Worm (Caenorhabditis elegans) whole organism, L3 larva: ENCODE results near the gene atf-4.

Experiments used
- R02D3.7 ChIP-seq: fragments of 150-350 bp; optimal IDR thresholded peaks from 2 replicates; lab custom pipeline; 2014; ENCODE audit warnings: missing biosample characterization, missing genetic modification characterization
- aly-2 ChIP-seq: fragments of 150-350 bp; optimal IDR thresholded peaks from 2 replicates; lab custom pipeline; 2014; ENCODE audit warnings: missing biosample characterization, missing genetic modification characterization
- ama-1 ChIP-seq: fragments of 150-350 bp; optimal IDR thresholded peaks from 2 replicates; lab custom pipeline; 2018
- ceh-28 ChIP-seq: fragments of 150-350 bp; optimal IDR thresholded peaks from 2 replicates; lab custom pipeline; 2014; ENCODE audit warnings: missing biosample characterization, missing genetic modification reagents, missing genetic modification characterization
- daf-12 ChIP-seq: fragments of 150-350 bp; optimal IDR thresholded peaks from 2 replicates; lab custom pipeline; 2014; ENCODE audit warnings: missing biosample characterization, missing genetic modification reagents, missing genetic modification characterization
- egl-27 ChIP-seq: sonication (generic microtip); optimal IDR thresholded peaks from 4 replicates; lab custom pipeline; 2017; ENCODE audit warnings: missing biosample characterization, missing genetic modification reagents, missing genetic modification characterization
- elt-1 ChIP-seq: fragments of 150-350 bp; optimal IDR thresholded peaks from 2 replicates; lab custom pipeline; 2014; ENCODE audit warnings: missing biosample characterization, missing genetic modification characterization
- elt-2 ChIP-seq: sonication (generic microtip); optimal IDR thresholded peaks from 2 replicates; lab custom pipeline; 2016; ENCODE audit warnings: missing genetic modification reagents, mild to moderate bottlenecking, missing genetic modification characterization, missing compliant biosample characterization
- elt-3 ChIP-seq, 3 experiments: fragments of 150-350 bp in 1 of 3; sonication (generic microtip) in 2 of 3; optimal IDR thresholded peaks; 2 replicates in 2 of 3; 4 replicates in 1 of 3; lab custom pipeline; 2014 to 2017; ENCODE audit warnings: missing biosample characterization in 3 of 3, missing genetic modification characterization in 3 of 3
- fkh-10 ChIP-seq: sonication (generic microtip); optimal IDR thresholded peaks from 2 replicates; lab custom pipeline; 2017; ENCODE audit warnings: missing biosample characterization, missing genetic modification reagents, missing genetic modification characterization
- fos-1 ChIP-seq: fragments of 150-350 bp; optimal IDR thresholded peaks from 2 replicates; lab custom pipeline; 2014; ENCODE audit warnings: missing biosample characterization, missing genetic modification characterization
- jun-1 ChIP-seq: fragments of 150-350 bp; optimal IDR thresholded peaks from 2 replicates; lab custom pipeline; 2014; ENCODE audit warnings: missing biosample characterization, missing genetic modification reagents, missing genetic modification characterization
- lin-15B ChIP-seq: fragments of 150-350 bp; optimal IDR thresholded peaks from 2 replicates; lab custom pipeline; 2014; ENCODE audit warnings: missing biosample characterization, missing genetic modification characterization
- mdl-1 ChIP-seq: fragments of 150-350 bp; optimal IDR thresholded peaks from 2 replicates; lab custom pipeline; 2014; ENCODE audit warnings: missing biosample characterization, missing genetic modification characterization
- mml-1 ChIP-seq: fragments of 150-350 bp; sonication (generic microtip); optimal IDR thresholded peaks from 3 replicates; lab custom pipeline; 2014; ENCODE audit warnings: missing biosample characterization, missing genetic modification characterization
- nfya-1 ChIP-seq: sonication (generic microtip); optimal IDR thresholded peaks from 2 replicates; lab custom pipeline; 2017; ENCODE audit warnings: missing genetic modification characterization, mild to moderate bottlenecking, missing compliant biosample characterization, antibody characterized with exemption, moderate library complexity; ENCODE audit not compliant: insufficient read depth
- nhr-12 ChIP-seq: fragments of 150-350 bp; optimal IDR thresholded peaks from 2 replicates; lab custom pipeline; 2014; ENCODE audit warnings: missing biosample characterization, missing genetic modification characterization
- nhr-25 ChIP-seq: sonication (generic microtip); optimal IDR thresholded peaks from 2 replicates; lab custom pipeline; 2017; ENCODE audit warnings: missing biosample characterization, missing genetic modification characterization
- nhr-28 ChIP-seq: fragments of 150-350 bp; optimal IDR thresholded peaks from 2 replicates; lab custom pipeline; 2014; ENCODE audit warnings: missing biosample characterization, missing genetic modification characterization
- nhr-43 ChIP-seq: sonication (generic microtip); optimal IDR thresholded peaks from 2 replicates; lab custom pipeline; 2016; ENCODE audit warnings: mild to moderate bottlenecking, missing genetic modification characterization, missing compliant biosample characterization; ENCODE audit not compliant: poor library complexity, severe bottlenecking
- nhr-76 ChIP-seq: fragments of 150-350 bp; sonication (generic microtip); optimal IDR thresholded peaks from 5 replicates; lab custom pipeline; 2014; ENCODE audit warnings: missing biosample characterization, missing genetic modification characterization
- nhr-77 ChIP-seq: fragments of 150-350 bp; optimal IDR thresholded peaks from 2 replicates; lab custom pipeline; 2014; ENCODE audit warnings: missing biosample characterization, missing genetic modification characterization
- pha-4 ChIP-seq: fragments of 150-350 bp; optimal IDR thresholded peaks from 2 replicates; lab custom pipeline; 2014; ENCODE audit warnings: missing biosample characterization, missing genetic modification reagents, missing genetic modification characterization
- pqm-1 ChIP-seq: fragments of 150-350 bp; optimal IDR thresholded peaks from 2 replicates; lab custom pipeline; 2017; ENCODE audit warnings: missing biosample characterization, missing genetic modification characterization, inconsistent platforms
- sea-2 ChIP-seq: fragments of 150-350 bp; sonication (generic microtip); optimal IDR thresholded peaks from 4 replicates; lab custom pipeline; 2014; ENCODE audit warnings: missing biosample characterization, missing genetic modification reagents, missing genetic modification characterization
- skn-1 ChIP-seq: fragments of 150-350 bp; optimal IDR thresholded peaks from 2 replicates; lab custom pipeline; 2014; ENCODE audit warnings: missing biosample characterization, missing genetic modification characterization
- snpc-4 ChIP-seq: fragments of 150-350 bp; optimal IDR thresholded peaks from 2 replicates; lab custom pipeline; 2014; ENCODE audit warnings: missing biosample characterization, missing genetic modification characterization
- tbx-2 ChIP-seq: sonication (generic microtip); optimal IDR thresholded peaks from 2 replicates; lab custom pipeline; 2016; ENCODE audit warnings: mild to moderate bottlenecking, missing genetic modification characterization, missing compliant biosample characterization
- unc-62 ChIP-seq: fragments of 150-350 bp; sonication (generic microtip); optimal IDR thresholded peaks from 4 replicates; lab custom pipeline; 2014; ENCODE audit warnings: missing biosample characterization, missing genetic modification reagents, missing genetic modification characterization
- zag-1 ChIP-seq: fragments of 150-350 bp; optimal IDR thresholded peaks from 2 replicates; lab custom pipeline; 2014; ENCODE audit warnings: missing biosample characterization, missing genetic modification characterization
- ztf-11 ChIP-seq: fragments of 150-350 bp; optimal IDR thresholded peaks from 2 replicates; lab custom pipeline; 2014; ENCODE audit warnings: missing biosample characterization, missing genetic modification characterization

The atf-4 gene

ce11 chrX:14778112-14778511 is 32.5 kb downstream of the atf-4 start:
- no peak for TF ChIP-seq fos-1 (tag; lab: Kevin White, UChicago)
- TF ChIP-seq sea-2 (GFP tag; lab: Kevin White, UChicago), result no peak
- TF ChIP-seq lin-15B (tag; lab: Kevin White, UChicago), result no peak
- no peak for TF ChIP-seq jun-1 (tag; lab: Kevin White, UChicago)
- no peak for TF ChIP-seq nhr-12 (tag; lab: Kevin White, UChicago)
- no peak for TF ChIP-seq mml-1
- TF ChIP-seq elt-3 (tag; optimal IDR thresholded peaks at IDR 0.05; lab: Kevin White, UChicago), result no peak
- no peak for TF ChIP-seq snpc-4 (tag; lab: Kevin White, UChicago)
- TF ChIP-seq nhr-43 (tag; lab: Kevin White, UChicago), result no peak
- TF ChIP-seq nhr-77, result no peak
- TF ChIP-seq nhr-28 (tag; lab: Kevin White, UChicago), result no peak
- no peak for TF ChIP-seq R02D3.7
- TF ChIP-seq elt-2, result no peak

- TF ChIP-seq elt-1, result no peak
- TF ChIP-seq nfya-1 (tag; lab: Kevin White, UChicago), result peak; percentile 90
These were observed 34.3 kb downstream of the atf-4 start for ce11 chrX:14776312-14776711.

DNA sequence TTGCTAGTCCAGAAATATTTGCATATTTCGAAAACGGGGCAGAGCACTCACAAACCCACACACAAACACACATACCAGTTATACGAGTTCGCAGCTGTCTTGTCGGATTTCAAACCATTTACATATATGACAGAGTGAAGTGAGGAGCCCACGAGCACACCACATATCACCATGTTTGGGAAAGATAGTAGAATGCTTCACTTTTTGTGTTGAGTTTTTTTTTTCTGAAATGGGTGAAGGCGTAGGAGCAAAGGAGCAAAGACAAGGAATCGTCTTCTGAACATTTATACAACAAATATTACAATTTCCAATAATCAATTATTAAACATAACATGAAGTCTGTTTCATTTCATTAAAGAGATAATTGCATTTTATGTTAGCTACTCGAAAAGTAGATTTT is 35.4 kb downstream of the atf-4 start:
- TF ChIP-seq daf-12 (tag; lab: Kevin White, UChicago) (no peak), zag-1 (no peak), nhr-76 (no peak), ztf-11 (tag; lab: Kevin White, UChicago) (no peak), skn-1 (no peak), nfya-1 (tag; lab: Kevin White, UChicago) (no peak), fkh-10 (GFP tag; lab: Kevin White, UChicago) (no peak), pha-4 (no peak), lin-15B (tag; lab: Kevin White, UChicago) (no peak)

- no peak for TF ChIP-seq jun-1 (tag; lab: Kevin White, UChicago)
- TF ChIP-seq pqm-1 (tag; lab: Kevin White, UChicago), result no peak
- no peak for TF ChIP-seq ceh-28 (tag; lab: Kevin White, UChicago)
- TF ChIP-seq nhr-12 (tag; lab: Kevin White, UChicago), result no peak
- no peak for TF ChIP-seq unc-62
- TF ChIP-seq sea-2 (GFP tag; lab: Kevin White, UChicago), result no peak
- TF ChIP-seq mdl-1 (tag; lab: Kevin White, UChicago), result no peak
- TF ChIP-seq elt-2, result no peak
- TF ChIP-seq ztf-11 (tag; lab: Kevin White, UChicago), result no peak
These were observed 37.4 kb downstream of the atf-4 start, which contains the start of gene unc-3 for ce11 chrX:14773238-14773637. Gene unc-3 (plus strand): TSS chrX:14773538.

ce11 chrX:14771682-14772081 is 38.9 kb downstream of the atf-4 start, which contains the start of gene Y16B4A.2:
Gene Y16B4A.2 (minus strand): TSS chrX:14771851.
- TF ChIP-seq R02D3.7, result no peak
- TF ChIP-seq tbx-2 (tag; lab: Kevin White, UChicago), result no peak
- no peak for TF ChIP-seq ama-1 (lab: Kevin White, UChicago)
- TF ChIP-seq egl-27 (tag; lab: Kevin White, UChicago), result no peak
- TF ChIP-seq elt-2, result peak; percentile 53
- TF ChIP-seq pqm-1 (tag; lab: Kevin White, UChicago), result peak; percentile 51
- TF ChIP-seq fos-1 (tag; lab: Kevin White, UChicago), result no peak
- TF ChIP-seq mdl-1 (tag; lab: Kevin White, UChicago), result no peak

DNA sequence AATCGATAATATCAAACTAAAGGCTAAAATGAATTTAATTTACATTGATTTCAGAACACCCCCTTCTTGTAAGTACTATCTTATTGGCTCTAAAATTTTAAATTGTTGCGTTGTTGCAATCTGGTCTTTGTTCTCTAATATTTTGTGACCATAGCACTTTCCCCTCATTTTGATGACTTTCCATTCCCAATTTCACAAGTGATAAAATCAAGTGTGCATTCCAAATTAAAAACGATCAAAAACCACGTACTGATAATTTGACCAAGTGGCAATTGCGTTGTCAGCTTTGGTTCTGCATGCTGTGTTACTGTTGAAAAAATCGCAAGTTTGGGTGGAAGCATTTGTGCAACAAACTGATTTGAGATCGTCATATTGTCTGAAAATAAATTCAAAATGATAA is 40.3 kb downstream of the atf-4 start:
- TF ChIP-seq elt-2, result peak; percentile 69
- peak; percentile 54 for TF ChIP-seq pqm-1 (tag; lab: Kevin White, UChicago)
- TF ChIP-seq nhr-28 (tag; lab: Kevin White, UChicago), result no peak

DNA sequence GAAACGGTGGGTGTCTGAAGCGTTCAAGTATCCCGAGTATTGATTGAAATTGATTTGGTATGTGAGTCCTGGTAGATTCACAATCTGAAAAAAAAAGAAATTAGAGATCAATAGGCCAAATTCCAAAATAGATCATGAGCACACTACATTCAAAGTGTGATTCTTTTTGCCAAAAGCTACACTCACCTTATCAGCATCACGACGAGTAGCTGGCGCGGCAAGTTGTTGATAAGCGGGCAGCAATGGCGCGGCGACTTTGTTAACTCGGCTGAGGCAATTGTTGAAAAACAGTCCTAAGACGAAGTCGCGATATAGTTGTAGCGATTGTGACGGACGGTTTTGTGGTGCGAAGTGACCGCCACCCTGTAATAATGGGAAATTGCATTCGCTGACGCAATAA is 41.6 kb downstream of the atf-4 start:
- TF ChIP-seq nfya-1 (tag; lab: Kevin White, UChicago) (no peak), nhr-25 (tag; lab: Kevin White, UChicago) (no peak), unc-62 (no peak), elt-3 (tag; optimal IDR thresholded peaks at IDR 0.05; lab: Kevin White, UChicago) (no peak), skn-1 (no peak), elt-2 (peak; percentile 78), jun-1 (tag; lab: Kevin White, UChicago) (peak; percentile 31), mml-1 (no peak), aly-2 (tag; lab: Kevin White, UChicago) (no peak), pqm-1 (tag; lab: Kevin White, UChicago) (peak; percentile 73)
- TF ChIP-seq, all 47 proteins: peak for 3
